Worm (Caenorhabditis elegans) whole organism, L2 larva: ENCODE measurements around the gene ZK470.14.

Experiments
- ZK546.5 ChIP-seq: sonication (generic microtip); optimal IDR thresholded peaks from 2 replicates; lab custom pipeline; 2017; ENCODE audit warnings: missing biosample characterization, missing genetic modification characterization
- ama-1 ChIP-seq: fragments of 150-350 bp; optimal IDR thresholded peaks from 2 replicates; lab custom pipeline; 2018; ENCODE audit warnings: inconsistent platforms
- crh-2 ChIP-seq: sonication (generic microtip); optimal IDR thresholded peaks from 2 replicates; lab custom pipeline; 2017; ENCODE audit warnings: missing biosample characterization, missing genetic modification characterization
- fos-1 ChIP-seq: fragments of 150-350 bp; optimal IDR thresholded peaks from 2 replicates; lab custom pipeline; 2014; ENCODE audit warnings: missing biosample characterization, missing genetic modification characterization
- mab-5 ChIP-seq: fragments of 150-350 bp; optimal IDR thresholded peaks from 2 replicates; lab custom pipeline; 2014; ENCODE audit warnings: missing biosample characterization, missing genetic modification characterization
- nhr-21 ChIP-seq: fragments of 150-350 bp; optimal IDR thresholded peaks from 2 replicates; lab custom pipeline; 2014; ENCODE audit warnings: missing biosample characterization, missing genetic modification characterization
- nhr-237 ChIP-seq: fragments of 150-350 bp; optimal IDR thresholded peaks from 2 replicates; lab custom pipeline; 2014; ENCODE audit warnings: missing biosample characterization, missing genetic modification characterization
- sma-3 ChIP-seq: sonication (generic microtip); optimal IDR thresholded peaks from 2 replicates; lab custom pipeline; 2016; ENCODE audit warnings: missing genetic modification reagents, missing genetic modification characterization, missing compliant biosample characterization
- unc-62 ChIP-seq: fragments of 150-350 bp; optimal IDR thresholded peaks from 2 replicates; lab custom pipeline; 2014; ENCODE audit warnings: missing biosample characterization, missing genetic modification reagents, missing genetic modification characterization
- zag-1 ChIP-seq: fragments of 150-350 bp; optimal IDR thresholded peaks from 2 replicates; lab custom pipeline; 2014; ENCODE audit warnings: missing biosample characterization, missing genetic modification characterization

DNA sequence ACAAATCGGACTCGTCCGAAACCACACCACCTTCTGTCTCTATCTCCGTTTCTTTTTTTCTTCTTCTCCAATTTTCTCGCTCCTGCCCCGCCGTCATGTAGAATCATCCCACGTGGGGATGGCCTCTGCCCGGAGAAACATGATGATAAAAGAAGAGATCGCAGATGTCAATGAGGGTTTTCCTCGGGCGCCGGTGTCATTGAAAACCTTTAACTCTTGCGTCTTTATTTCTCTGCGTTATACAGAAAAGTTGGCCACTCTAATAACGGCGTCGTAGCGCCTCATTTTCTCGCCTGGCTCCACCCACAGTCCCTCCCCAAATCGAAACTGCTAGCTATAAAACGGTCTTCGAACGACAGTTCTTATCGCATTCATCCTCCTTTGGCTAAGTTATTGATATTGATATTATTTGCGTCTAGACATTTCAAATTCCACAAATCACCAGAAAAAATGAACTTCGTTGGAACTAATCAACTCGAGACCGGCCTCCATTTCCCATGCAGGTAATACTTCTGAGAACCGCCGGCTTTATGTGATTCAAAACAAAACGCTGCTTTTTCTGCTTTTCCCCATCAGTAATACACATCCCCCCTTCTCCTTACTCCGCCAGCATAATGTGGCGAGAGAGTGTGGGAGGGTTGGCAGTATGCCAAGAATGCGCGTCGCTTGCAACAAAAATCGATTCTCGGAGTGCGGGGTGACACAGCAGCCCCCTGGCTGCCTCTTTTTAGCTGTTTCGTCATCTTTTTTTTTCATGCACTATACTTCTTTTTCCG, 22.0 kb upstream of the ZK470.14 start:
- TF ChIP-seq ZK546.5 (tag; lab: Kevin White, UChicago) = no peak
- peak; percentile 30 for TF ChIP-seq zag-1 (tag; lab: Kevin White, UChicago)
- peak; percentile 87 for TF ChIP-seq ama-1 (lab: Kevin White, UChicago)
- peak; percentile 80 for TF ChIP-seq crh-2 (tag; lab: Kevin White, UChicago)
- TF ChIP-seq mab-5 (tag; lab: Kevin White, UChicago) = peak; percentile 62
- TF ChIP-seq nhr-21 (tag; lab: Kevin White, UChicago) = peak; percentile 76
- no peak for TF ChIP-seq unc-62
- no peak for TF ChIP-seq nhr-237 (tag; lab: Kevin White, UChicago)
- peak; percentile 75 for TF ChIP-seq fos-1 (tag; lab: Kevin White, UChicago)
- TF ChIP-seq sma-3 (GFP tag; lab: Kevin White, UChicago) = peak; percentile 83
